Worm (Caenorhabditis elegans) whole organism, L2 larva: ENCODE data around the gene nas-13.

Source experiments
- C34F6.9 ChIP-seq: fragments of 150-350 bp; optimal IDR thresholded peaks from 2 replicates; lab custom pipeline; 2014; ENCODE audit warnings: missing biosample characterization, missing genetic modification characterization
- R02D3.7 ChIP-seq: fragments of 150-350 bp; optimal IDR thresholded peaks from 2 replicates; lab custom pipeline; 2014; ENCODE audit warnings: missing biosample characterization, missing genetic modification characterization
- ZK546.5 ChIP-seq: sonication (generic microtip); optimal IDR thresholded peaks from 2 replicates; lab custom pipeline; 2017; ENCODE audit warnings: missing biosample characterization, missing genetic modification characterization
- aly-2 ChIP-seq: fragments of 150-350 bp; optimal IDR thresholded peaks from 2 replicates; lab custom pipeline; 2014; ENCODE audit warnings: missing biosample characterization, missing genetic modification characterization
- ama-1 ChIP-seq: fragments of 150-350 bp; optimal IDR thresholded peaks from 2 replicates; lab custom pipeline; 2018; ENCODE audit warnings: inconsistent platforms
- blmp-1 ChIP-seq: sonication (generic microtip); optimal IDR thresholded peaks from 2 replicates; lab custom pipeline; 2017; ENCODE audit warnings: missing genetic modification characterization, mild to moderate bottlenecking, missing compliant biosample characterization, antibody characterized with exemption, moderate library complexity; ENCODE audit not compliant: insufficient read depth
- ceh-16 ChIP-seq: fragments of 150-350 bp; optimal IDR thresholded peaks from 2 replicates; lab custom pipeline; 2014; ENCODE audit warnings: missing biosample characterization, missing genetic modification characterization
- ceh-82 ChIP-seq: fragments of 150-350 bp; optimal IDR thresholded peaks from 2 replicates; lab custom pipeline; 2014; ENCODE audit warnings: missing biosample characterization, missing genetic modification characterization
- crh-2 ChIP-seq: sonication (generic microtip); optimal IDR thresholded peaks from 2 replicates; lab custom pipeline; 2017; ENCODE audit warnings: missing biosample characterization, missing genetic modification characterization
- dmd-4 ChIP-seq: sonication (generic microtip); optimal IDR thresholded peaks from 2 replicates; lab custom pipeline; 2017; ENCODE audit warnings: missing biosample characterization, missing genetic modification characterization
- egl-27 ChIP-seq: sonication (generic microtip); optimal IDR thresholded peaks from 3 replicates; lab custom pipeline; 2017; ENCODE audit warnings: missing biosample characterization, missing genetic modification reagents, missing genetic modification characterization
- elt-1 ChIP-seq: fragments of 150-350 bp; optimal IDR thresholded peaks from 2 replicates; lab custom pipeline; 2014; ENCODE audit warnings: missing biosample characterization, missing genetic modification characterization
- fos-1 ChIP-seq: fragments of 150-350 bp; optimal IDR thresholded peaks from 2 replicates; lab custom pipeline; 2014; ENCODE audit warnings: missing biosample characterization, missing genetic modification characterization
- lin-11 ChIP-seq: fragments of 150-350 bp; sonication (generic microtip); optimal IDR thresholded peaks from 2 replicates; lab custom pipeline; 2014; ENCODE audit warnings: missing biosample characterization, missing genetic modification characterization, inconsistent platforms, mixed read lengths
- nhr-10 ChIP-seq: sonication (generic microtip); optimal IDR thresholded peaks from 2 replicates; lab custom pipeline; 2017; ENCODE audit warnings: missing biosample characterization, missing genetic modification characterization
- nhr-12 ChIP-seq: fragments of 150-350 bp; optimal IDR thresholded peaks from 2 replicates; lab custom pipeline; 2014; ENCODE audit warnings: missing biosample characterization, missing genetic modification characterization
- nhr-21 ChIP-seq: fragments of 150-350 bp; optimal IDR thresholded peaks from 2 replicates; lab custom pipeline; 2014; ENCODE audit warnings: missing biosample characterization, missing genetic modification characterization
- nhr-23 ChIP-seq: fragments of 150-350 bp; optimal IDR thresholded peaks from 2 replicates; lab custom pipeline; 2014; ENCODE audit warnings: missing biosample characterization, missing genetic modification reagents, missing genetic modification characterization
- nhr-237 ChIP-seq: fragments of 150-350 bp; optimal IDR thresholded peaks from 2 replicates; lab custom pipeline; 2014; ENCODE audit warnings: missing biosample characterization, missing genetic modification characterization
- nhr-25 ChIP-seq: fragments of 150-350 bp; sonication (generic microtip); optimal IDR thresholded peaks from 3 replicates; lab custom pipeline; 2014; ENCODE audit warnings: missing biosample characterization, missing genetic modification characterization
- peb-1 ChIP-seq: fragments of 150-350 bp; optimal IDR thresholded peaks from 2 replicates; lab custom pipeline; 2014; ENCODE audit warnings: missing biosample characterization, missing genetic modification characterization
- skn-1 ChIP-seq: sonication (generic microtip); optimal IDR thresholded peaks from 2 replicates; lab custom pipeline; 2017; ENCODE audit warnings: missing biosample characterization, missing genetic modification characterization
- sma-9 ChIP-seq, 2 experiments: fragments of 150-350 bp in 1 of 2; sonication (generic microtip) in 1 of 2; optimal IDR thresholded peaks; 2 replicates each; lab custom pipeline; 2014 to 2016; ENCODE audit warnings: missing genetic modification characterization in 2 of 2, mild to moderate bottlenecking in 1 of 2, missing biosample characterization in 1 of 2, missing compliant biosample characterization in 1 of 2, missing genetic modification reagents in 1 of 2, moderate library complexity in 1 of 2
- snpc-4 ChIP-seq: fragments of 150-350 bp; optimal IDR thresholded peaks from 2 replicates; lab custom pipeline; 2014; ENCODE audit warnings: missing biosample characterization, missing genetic modification characterization
- unc-55 ChIP-seq: fragments of 150-350 bp; sonication (generic microtip); optimal IDR thresholded peaks from 3 replicates; lab custom pipeline; 2014; ENCODE audit warnings: missing biosample characterization, missing genetic modification reagents, missing genetic modification characterization
- ztf-1 ChIP-seq: fragments of 200-800 bp; sonication (Bioruptor generic); conservative IDR thresholded peaks from 2 replicates; pipeline ENCODE4 v1.3.6; 2022; ENCODE audit warnings: missing genetic modification characterization, missing compliant biosample characterization
- ztf-11 ChIP-seq: sonication (generic microtip); optimal IDR thresholded peaks from 2 replicates; lab custom pipeline; 2017; ENCODE audit warnings: missing biosample characterization, missing genetic modification characterization
- ztf-4 ChIP-seq: fragments of 150-350 bp; optimal IDR thresholded peaks from 2 replicates; lab custom pipeline; 2014; ENCODE audit warnings: missing biosample characterization, missing genetic modification characterization

Gene nas-13

ce11 chrX:15441686-15442067, 13.6 kb upstream of the nas-13 start, which contains the start of gene nkat-3:
Gene nkat-3 (plus strand): TSS chrX:15441731.
- TF ChIP-seq ztf-11 (tag; lab: Kevin White, UChicago) (no peak), nhr-25 (tag; lab: Kevin White, UChicago) (no peak), R02D3.7 (tag; lab: Kevin White, UChicago) (no peak), egl-27 (no peak), elt-1 (tag; lab: Kevin White, UChicago) (no peak), skn-1 (tag; lab: Kevin White, UChicago) (no peak), snpc-4 (no peak), nhr-21 (tag; lab: Kevin White, UChicago) (no peak), lin-11 (tag; lab: Kevin White, UChicago) (no peak), peb-1 (no peak), crh-2 (tag; lab: Kevin White, UChicago) (no peak)

ce11 chrX:15440744-15441685, 13.0 kb upstream of the nas-13 start, which contains the start of gene mocs-1:
Gene mocs-1 (minus strand): TSS chrX:15440794.
- TF ChIP-seq nhr-21 (tag; lab: Kevin White, UChicago) (no peak), sma-9 (GFP tag; optimal IDR thresholded peaks at IDR 0.05; lab: Kevin White, UChicago) (peak; percentile 24), sma-9 (tag; optimal IDR thresholded peaks at IDR 0.05; lab: Kevin White, UChicago) (no peak), C34F6.9 (peak; percentile 16), fos-1 (tag; lab: Kevin White, UChicago) (peak; percentile 61), unc-55 (GFP tag; lab: Kevin White, UChicago) (peak; percentile 36), skn-1 (tag; lab: Kevin White, UChicago) (peak; percentile 87), snpc-4 (no peak)

- TF ChIP-seq snpc-4 (peak; percentile 89), nhr-12 (tag; lab: Kevin White, UChicago) (no peak)
These were observed 10.7 kb upstream of the nas-13 start for ce11 chrX:15438768-15439167.

- peak; percentile 4 for TF ChIP-seq snpc-4
- TF ChIP-seq lin-11 (tag; lab: Kevin White, UChicago): no peak
These were observed 6.9 kb upstream of the nas-13 start for ce11 chrX:15434922-15435321.

ce11 chrX:15433487-15433886, 5.4 kb upstream of the nas-13 start, which contains the start of gene flp-32:
Gene flp-32 (plus strand): TSS chrX:15433787.
- TF ChIP-seq ztf-4 (no peak), ZK546.5 (tag; lab: Kevin White, UChicago) (no peak), C34F6.9 (no peak), nhr-23 (tag; lab: Kevin White, UChicago) (no peak), dmd-4 (tag; lab: Kevin White, UChicago) (no peak), ama-1 (lab: Kevin White, UChicago) (no peak), ceh-16 (tag; lab: Kevin White, UChicago) (no peak), nhr-237 (no peak), nhr-21 (tag; lab: Kevin White, UChicago) (no peak), aly-2 (no peak), ceh-82 (tag; lab: Kevin White, UChicago) (no peak), snpc-4 (no peak), nhr-10 (no peak)

ce11 chrX:15430983-15431382, 2.9 kb upstream of the nas-13 start, which contains the start of gene blos-8:
Gene blos-8 (minus strand): TSS chrX:15431198.
- TF ChIP-seq peb-1 (no peak), blmp-1 (no peak), unc-55 (GFP tag; lab: Kevin White, UChicago) (peak; percentile 1), ztf-1 (GFP tag; lab: Robert Waterston, UW) (no peak), egl-27 (no peak)
